Fruit fly (Drosophila melanogaster) whole organism, embryonic: ENCODE data around the gene CG1703.
A peak's percentile ranks its signal among the peaks of the same experiment; 100 is the strongest.

Experiments used
- ATbp ChIP-seq: fragments of 200-800 bp; sonication (Bioruptor generic); optimal IDR thresholded peaks from 2 replicates; lab custom pipeline; 2017; ENCODE audit warnings: missing biosample characterization, mild to moderate bottlenecking, missing genetic modification characterization, missing genetic modification reagents
- Aef1 ChIP-seq: fragments of 200-800 bp; sonication (Bioruptor generic); IDR thresholded peaks from 3 replicates; pipeline ENCODE4 v1.3.6; 2022; ENCODE audit warnings: missing biosample characterization, missing genetic modification characterization
- Antp ChIP-seq: fragments of 200-800 bp; sonication (Bioruptor generic); optimal IDR thresholded peaks from 3 replicates; lab custom pipeline; 2016; ENCODE audit warnings: missing biosample characterization, missing genetic modification characterization
- CG10274 ChIP-seq: fragments of 200-800 bp; sonication (Bioruptor generic); optimal IDR thresholded peaks from 3 replicates; lab custom pipeline; 2017; ENCODE audit warnings: missing biosample characterization, mild to moderate bottlenecking, missing genetic modification characterization
- CG10366 ChIP-seq: fragments of 200-800 bp; sonication (Bioruptor generic); IDR thresholded peaks from 2 replicates; pipeline ENCODE4 v1.3.6; 2022; ENCODE audit warnings: missing biosample characterization, missing genetic modification characterization
- CG10979 ChIP-seq: fragments of 200-800 bp; sonication (Bioruptor generic); optimal IDR thresholded peaks from 2 replicates; lab custom pipeline; 2018; ENCODE audit warnings: missing biosample characterization, mild to moderate bottlenecking, missing genetic modification characterization, moderate library complexity
- CG11504 ChIP-seq: fragments of 200-800 bp; sonication (Bioruptor generic); optimal IDR thresholded peaks from 3 replicates; lab custom pipeline; 2019; ENCODE audit warnings: missing biosample characterization, mild to moderate bottlenecking, missing genetic modification characterization, moderate library complexity
- CG11696 ChIP-seq: fragments of 200-800 bp; sonication (Bioruptor generic); IDR thresholded peaks from 2 replicates; pipeline ENCODE4 v1.3.6; 2022; ENCODE audit warnings: missing biosample characterization, missing genetic modification characterization
- CG12236 ChIP-seq: fragments of 200-800 bp; sonication (Bioruptor generic); optimal IDR thresholded peaks from 2 replicates; lab custom pipeline; 2016; ENCODE audit warnings: missing biosample characterization, missing genetic modification characterization
- CG14710 ChIP-seq: fragments of 200-800 bp; sonication (Bioruptor generic); optimal IDR thresholded peaks from 3 replicates; lab custom pipeline; 2019; ENCODE audit warnings: missing biosample characterization, mild to moderate bottlenecking, missing genetic modification characterization, moderate library complexity
- CG15011 ChIP-seq: fragments of 200-800 bp; sonication (Bioruptor generic); optimal IDR thresholded peaks from 3 replicates; lab custom pipeline; 2018; ENCODE audit warnings: missing biosample characterization, mild to moderate bottlenecking, missing genetic modification characterization
- CG15073 ChIP-seq: fragments of 200-800 bp; sonication (Bioruptor generic); optimal IDR thresholded peaks from 2 replicates; lab custom pipeline; 2016; ENCODE audit warnings: missing biosample characterization, missing genetic modification characterization
- CG1529 ChIP-seq: fragments of 200-800 bp; sonication (Bioruptor generic); optimal IDR thresholded peaks from 3 replicates; lab custom pipeline; 2018; ENCODE audit warnings: missing biosample characterization, missing genetic modification characterization
- CG1602 ChIP-seq: fragments of 200-800 bp; sonication (Bioruptor generic); optimal IDR thresholded peaks from 3 replicates; lab custom pipeline; 2016; ENCODE audit warnings: missing biosample characterization, missing genetic modification characterization
- CG17361 ChIP-seq: fragments of 200-800 bp; sonication (Bioruptor generic); IDR thresholded peaks from 3 replicates; pipeline ENCODE4 v1.3.6; 2022; ENCODE audit warnings: missing biosample characterization, missing genetic modification characterization
- CG18764 ChIP-seq: fragments of 200-800 bp; sonication (Bioruptor generic); optimal IDR thresholded peaks from 3 replicates; lab custom pipeline; 2016; ENCODE audit warnings: missing biosample characterization, missing genetic modification characterization
- CG2712 ChIP-seq: fragments of 200-800 bp; optimal IDR thresholded peaks from 3 replicates; lab custom pipeline; 2019; ENCODE audit warnings: missing biosample characterization, mild to moderate bottlenecking, missing genetic modification characterization, moderate library complexity
- CG32772 ChIP-seq: fragments of 200-800 bp; sonication (Bioruptor generic); IDR thresholded peaks from 2 replicates; pipeline ENCODE4 v1.3.6; 2022; ENCODE audit warnings: missing biosample characterization, missing genetic modification characterization
- CG3726 ChIP-seq: fragments of 200-800 bp; sonication (Bioruptor generic); IDR thresholded peaks from 3 replicates; pipeline ENCODE4, ENCODE4 v1.3.6; 2022; ENCODE audit warnings: missing biosample characterization, missing genetic modification characterization
- CG4424 ChIP-seq: fragments of 200-800 bp; sonication (Bioruptor generic); optimal IDR thresholded peaks from 3 replicates; lab custom pipeline; 2016; ENCODE audit warnings: missing biosample characterization, missing genetic modification characterization
- CG6689 ChIP-seq: fragments of 200-800 bp; sonication (Bioruptor generic); IDR thresholded peaks from 2 replicates; pipeline ENCODE4 v1.3.6; 2022; ENCODE audit warnings: missing biosample characterization, missing genetic modification characterization
- CTCF ChIP-seq: fragments of 200-800 bp; sonication (Bioruptor generic); optimal IDR thresholded peaks from 2 replicates; lab custom pipeline; 2017; ENCODE audit warnings: missing biosample characterization, mild to moderate bottlenecking, missing genetic modification characterization, moderate library complexity
- CkIIα-i1 ChIP-seq: fragments of 200-800 bp; sonication (Bioruptor generic); IDR thresholded peaks from 2 replicates; pipeline ENCODE4 v1.3.6; 2022; ENCODE audit warnings: missing biosample characterization, missing genetic modification characterization
- D ChIP-seq, 2 experiments: fragments of 200-800 bp in 1 of 2; fragments of >200 bp in 1 of 2; sonication (Bioruptor generic) in 1 of 2; optimal IDR thresholded peaks; 2 replicates in 1 of 2; 3 replicates in 1 of 2; lab custom pipeline; 2017; ENCODE audit warnings: mild to moderate bottlenecking in 1 of 2, missing biosample characterization in 1 of 2, missing genetic modification characterization in 1 of 2, missing genetic modification reagents in 1 of 2
- D19A ChIP-seq: fragments of 200-800 bp; optimal IDR thresholded peaks from 3 replicates; lab custom pipeline; 2019; ENCODE audit warnings: missing biosample characterization, mild to moderate bottlenecking, missing genetic modification characterization, moderate library complexity
- GATAe ChIP-seq: fragments of 200-800 bp; sonication (Bioruptor generic); conservative IDR thresholded peaks from 2 replicates; pipeline ENCODE4 v1.3.6; 2022; ENCODE audit warnings: missing biosample characterization, missing genetic modification characterization
- Gug ChIP-seq: fragments of 200-800 bp; sonication (Bioruptor generic); IDR thresholded peaks from 4 replicates; pipeline ENCODE4 v1.3.6; 2022; ENCODE audit warnings: missing biosample characterization, missing genetic modification characterization
- HmgD ChIP-seq: fragments of 200-800 bp; sonication (Bioruptor generic); optimal IDR thresholded peaks from 3 replicates; lab custom pipeline; 2016; ENCODE audit warnings: missing biosample characterization, missing genetic modification characterization
- MESR4 ChIP-seq: fragments of 200-800 bp; sonication (Bioruptor generic); optimal IDR thresholded peaks from 2 replicates; lab custom pipeline; 2018; ENCODE audit warnings: missing biosample characterization, mild to moderate bottlenecking, missing genetic modification characterization, moderate library complexity
- Nf-YB ChIP-seq: fragments of 200-800 bp; sonication (Bioruptor generic); optimal IDR thresholded peaks from 3 replicates; lab custom pipeline; 2019; ENCODE audit warnings: missing biosample characterization, mild to moderate bottlenecking, missing genetic modification characterization, moderate library complexity
- Oaz ChIP-seq: fragments of 200-800 bp; sonication (Bioruptor generic); IDR thresholded peaks from 2 replicates; pipeline ENCODE4 v1.3.6; 2022; ENCODE audit warnings: missing biosample characterization, missing genetic modification characterization
- Sry-δ ChIP-seq: fragments of 200-800 bp; sonication (Bioruptor generic); optimal IDR thresholded peaks from 2 replicates; lab custom pipeline; 2016; ENCODE audit warnings: missing biosample characterization, missing genetic modification characterization
- ase ChIP-seq: fragments of 200-800 bp; sonication (Bioruptor generic); IDR thresholded peaks from 3 replicates; pipeline ENCODE4 v1.3.6; 2022; ENCODE audit warnings: missing biosample characterization, missing genetic modification characterization
- ash1 ChIP-seq: fragments of 200-800 bp; sonication (Bioruptor generic); optimal IDR thresholded peaks from 2 replicates; lab custom pipeline; 2018; ENCODE audit warnings: missing biosample characterization, mild to moderate bottlenecking, missing genetic modification characterization
- croc ChIP-seq: fragments of 200-800 bp; sonication (Bioruptor generic); conservative IDR thresholded peaks from 3 replicates; pipeline ENCODE4 v1.3.6; 2022; ENCODE audit warnings: missing biosample characterization, missing genetic modification characterization
- ewg ChIP-seq: fragments of 200-800 bp; sonication (Bioruptor generic); optimal IDR thresholded peaks from 3 replicates; lab custom pipeline; 2017; ENCODE audit warnings: mild to moderate bottlenecking, missing biosample characterization, missing genetic modification reagents, missing genetic modification characterization
- gem ChIP-seq: fragments of 200-800 bp; sonication (Bioruptor generic); optimal IDR thresholded peaks from 2 replicates; lab custom pipeline; 2019; ENCODE audit warnings: missing biosample characterization, mild to moderate bottlenecking, missing genetic modification characterization, moderate library complexity
- grau ChIP-seq: fragments of 200-800 bp; optimal IDR thresholded peaks from 3 replicates; lab custom pipeline; 2019; ENCODE audit warnings: missing biosample characterization, mild to moderate bottlenecking, missing genetic modification characterization, moderate library complexity
- grn ChIP-seq: fragments of 200-800 bp; sonication (Bioruptor generic); optimal IDR thresholded peaks from 3 replicates; lab custom pipeline; 2017; ENCODE audit warnings: missing biosample characterization, missing genetic modification characterization
- kni ChIP-seq: fragments of 200-800 bp; sonication (Bioruptor generic); optimal IDR thresholded peaks from 3 replicates; lab custom pipeline; 2017; ENCODE audit warnings: mild to moderate bottlenecking, missing biosample characterization, missing genetic modification reagents, missing genetic modification characterization
- knrl ChIP-seq: fragments of 200-800 bp; sonication (Bioruptor generic); IDR thresholded peaks from 3 replicates; pipeline ENCODE4 v1.3.6; 2022; ENCODE audit warnings: missing biosample characterization, missing genetic modification characterization; ENCODE audit not compliant: partially characterized antibody
- lola ChIP-seq, 3 experiments: fragments of >200 bp in 2 of 3; fragments of 200-800 bp in 1 of 3; sonication (Bioruptor generic) in 1 of 3; optimal IDR thresholded peaks; 2 replicates each; lab custom pipeline; 2017 to 2019; ENCODE audit warnings: missing biosample characterization in 3 of 3, missing genetic modification characterization in 3 of 3, mild to moderate bottlenecking in 1 of 3, moderate library complexity in 1 of 3
- maf-S ChIP-seq: fragments of 200-800 bp; sonication (Bioruptor generic); optimal IDR thresholded peaks from 2 replicates; lab custom pipeline; 2016; ENCODE audit warnings: missing biosample characterization, missing genetic modification characterization
- peb ChIP-seq: fragments of 200-800 bp; sonication (Bioruptor generic); IDR thresholded peaks from 2 replicates; pipeline ENCODE4 v1.3.6; 2022; ENCODE audit warnings: missing biosample characterization, missing genetic modification characterization
- psq ChIP-seq: fragments of 200-800 bp; sonication (Bioruptor generic); optimal IDR thresholded peaks from 2 replicates; lab custom pipeline; 2017; ENCODE audit warnings: missing biosample characterization, missing genetic modification characterization
- row ChIP-seq: fragments of 200-800 bp; sonication (Bioruptor generic); IDR thresholded peaks from 3 replicates; pipeline ENCODE4 v1.3.6; 2022; ENCODE audit warnings: missing biosample characterization, missing genetic modification characterization
- scrt ChIP-seq: fragments of 200-800 bp; sonication (Bioruptor generic); optimal IDR thresholded peaks from 2 replicates; lab custom pipeline; 2018; ENCODE audit warnings: missing biosample characterization, mild to moderate bottlenecking, missing genetic modification characterization, moderate library complexity
- sens-2 ChIP-seq: fragments of 200-800 bp; sonication (Bioruptor generic); IDR thresholded peaks from 2 replicates; pipeline ENCODE4 v1.3.6; 2022; ENCODE audit warnings: missing biosample characterization, missing genetic modification characterization
- sima ChIP-seq: fragments of 200-800 bp; sonication (Bioruptor generic); optimal IDR thresholded peaks from 2 replicates; lab custom pipeline; 2016; ENCODE audit warnings: missing biosample characterization, missing genetic modification characterization
- vfl ChIP-seq: fragments of 200-800 bp; sonication (Bioruptor generic); optimal IDR thresholded peaks from 2 replicates; lab custom pipeline; 2016; ENCODE audit warnings: missing biosample characterization, missing genetic modification characterization
- zfh1 ChIP-seq: fragments of 200-800 bp; sonication (Bioruptor generic); IDR thresholded peaks from 3 replicates; pipeline ENCODE4 v1.3.6; 2022; ENCODE audit warnings: missing biosample characterization, missing genetic modification characterization

CG1703 gene

dm6 chrX:11659080-11659479 lies 47.4 kb downstream of the CG1703 start (continued):
- TF ChIP-seq lola (GFP tag; optimal IDR thresholded peaks at IDR 0.05; lab: Kevin White, UChicago) (peak in 1 of 3 experiments; percentile 52), Gug (peak; percentile 30; the same call in 1 of the 4 replicates), CG15011 (GFP tag; lab: Kevin White, UChicago) (no peak), kni (GFP tag; lab: Kevin White, UChicago) (peak; percentile 19), gem (tag; lab: Kevin White, UChicago) (peak; percentile 77), grau (tag; lab: Kevin White, UChicago) (peak; percentile 60), D19A (tag; lab: Kevin White, UChicago) (peak; percentile 58), sima (GFP tag; lab: Kevin White, UChicago) (no peak), Antp (GFP tag; lab: Kevin White, UChicago) (no peak), CG6689 (GFP tag; lab: Robert Waterston, UW) (peak; percentile 66), CG1602 (GFP tag; lab: Kevin White, UChicago) (peak; percentile 2), peb (GFP tag; lab: Robert Waterston, UW) (peak; percentile 52; the same call in 1 of the 2 replicates), row (GFP tag; lab: Robert Waterston, UW) (peak; percentile 52), CG11504 (tag; lab: Kevin White, UChicago) (peak; percentile 77), vfl (GFP tag; lab: Kevin White, UChicago) (no peak), D (optimal IDR thresholded peaks at IDR 0.05; lab: Kevin White, UChicago) (no peak), D (GFP tag; optimal IDR thresholded peaks at IDR 0.05; lab: Kevin White, UChicago) (peak; percentile 7), HmgD (GFP tag; lab: Kevin White, UChicago) (no peak), Sry-δ (no peak), CG12236 (GFP tag; lab: Kevin White, UChicago) (no peak), psq (GFP tag; lab: Kevin White, UChicago) (no peak), Aef1 (GFP tag; lab: Robert Waterston, UW) (no peak), CG3726 (0 out of 3 replicates have a peak, but pooled peaks have one; percentile 21), CG14710 (tag; lab: Kevin White, UChicago) (peak; percentile 40), scrt (GFP tag; lab: Kevin White, UChicago) (no peak), CG11696 (GFP tag; lab: Robert Waterston, UW) (no peak), CG2712 (tag; lab: Kevin White, UChicago) (peak; percentile 60), CTCF (peak; percentile 11), ATbp (GFP tag; lab: Kevin White, UChicago) (peak; percentile 49), grn (GFP tag; lab: Kevin White, UChicago) (no peak), sens-2 (GFP tag; lab: Robert Waterston, UW) (no peak), Nf-YB (GFP tag; lab: Kevin White, UChicago) (no peak), CG32772 (peak; percentile 46), CG4424 (GFP tag; lab: Kevin White, UChicago) (peak; percentile 41), maf-S (GFP tag; lab: Kevin White, UChicago) (no peak), GATAe (no peak), croc (GFP tag; lab: Robert Waterston, UW) (peak; percentile 52; the same call in 1 of the 3 replicates), CG18764 (GFP tag; lab: Kevin White, UChicago) (peak; percentile 25), ase (GFP tag; lab: Robert Waterston, UW) (no peak), zfh1 (GFP tag; lab: Robert Waterston, UW) (0 out of 3 replicates have a peak, but pooled peaks have one; percentile 15), CkIIα-i1 (GFP tag; lab: Robert Waterston, UW) (no peak), ewg (GFP tag; lab: Kevin White, UChicago) (peak; percentile 24), CG10274 (GFP tag; lab: Kevin White, UChicago) (no peak), ash1 (GFP tag; lab: Kevin White, UChicago) (no peak), CG1529 (GFP tag; lab: Kevin White, UChicago) (peak; percentile 38), CG10366 (0 out of 2 replicates have a peak, but pooled peaks have one; percentile 28), CG10979 (tag; lab: Kevin White, UChicago) (peak; percentile 72), CG15073 (GFP tag; lab: Kevin White, UChicago) (no peak), CG17361 (GFP tag; lab: Robert Waterston, UW) (peak; percentile 52; the same call in 2 of the 3 replicates), MESR4 (GFP tag; lab: Kevin White, UChicago) (no peak), Oaz (GFP tag; lab: Robert Waterston, UW) (0 out of 2 replicates have a peak, but pooled peaks have one; percentile 16), knrl (no peak)
